Fruit fly (Drosophila melanogaster) whole organism, embryonic: Measurements from ENCODE around the gene CG14100.

Experiments used
- Ada2b ChIP-seq: fragments of 200-800 bp; sonication (Bioruptor generic); IDR thresholded peaks from 2 replicates; pipeline ENCODE4 v1.3.6; 2022; ENCODE audit warnings: missing biosample characterization, missing genetic modification characterization
- B-H1 ChIP-seq: fragments of 200-800 bp; sonication (Bioruptor generic); IDR thresholded peaks from 3 replicates; pipeline ENCODE4 v1.3.6; 2022; ENCODE audit warnings: missing biosample characterization, missing genetic modification characterization
- CG10321 ChIP-seq: fragments of 200-800 bp; sonication (Bioruptor generic); IDR thresholded peaks from 2 replicates; pipeline ENCODE4 v1.3.6; 2022; ENCODE audit warnings: missing biosample characterization, missing genetic modification characterization
- CG10543 ChIP-seq: fragments of 200-800 bp; sonication (Bioruptor generic); optimal IDR thresholded peaks from 3 replicates; lab custom pipeline; 2017; ENCODE audit warnings: missing biosample characterization, mild to moderate bottlenecking, missing genetic modification characterization, moderate library complexity
- CG11504 ChIP-seq: fragments of 200-800 bp; sonication (Bioruptor generic); optimal IDR thresholded peaks from 3 replicates; lab custom pipeline; 2019; ENCODE audit warnings: missing biosample characterization, mild to moderate bottlenecking, missing genetic modification characterization, moderate library complexity
- CG12219 ChIP-seq: fragments of 200-800 bp; sonication (Bioruptor generic); optimal IDR thresholded peaks from 3 replicates; lab custom pipeline; 2018; ENCODE audit warnings: missing biosample characterization, mild to moderate bottlenecking, missing genetic modification characterization
- CG12769 ChIP-seq: fragments of 200-800 bp; sonication (Bioruptor generic); optimal IDR thresholded peaks from 2 replicates; lab custom pipeline; 2019; ENCODE audit warnings: missing biosample characterization, mild to moderate bottlenecking, missing genetic modification characterization, moderate library complexity
- CG13624 ChIP-seq: fragments of 200-800 bp; sonication (Bioruptor generic); optimal IDR thresholded peaks from 2 replicates; lab custom pipeline; 2016; ENCODE audit warnings: missing biosample characterization, missing genetic modification characterization
- CG15479 ChIP-seq: fragments of 200-800 bp; sonication (Bioruptor generic); optimal IDR thresholded peaks from 3 replicates; lab custom pipeline; 2019; ENCODE audit warnings: missing biosample characterization, mild to moderate bottlenecking, missing genetic modification characterization, moderate library complexity
- CG1602 ChIP-seq: fragments of 200-800 bp; sonication (Bioruptor generic); optimal IDR thresholded peaks from 3 replicates; lab custom pipeline; 2016; ENCODE audit warnings: missing biosample characterization, missing genetic modification characterization
- CG17612 ChIP-seq: fragments of 200-800 bp; sonication (Bioruptor generic); IDR thresholded peaks from 2 replicates; pipeline ENCODE4 v1.3.6; 2022; ENCODE audit warnings: missing biosample characterization, missing genetic modification characterization
- CG17802 ChIP-seq: fragments of 200-800 bp; sonication (Bioruptor generic); optimal IDR thresholded peaks from 2 replicates; lab custom pipeline; 2018; ENCODE audit warnings: missing biosample characterization, mild to moderate bottlenecking, missing genetic modification characterization, moderate library complexity
- CG2129 ChIP-seq: fragments of 200-800 bp; sonication (Bioruptor generic); IDR thresholded peaks from 2 replicates; pipeline ENCODE4 v1.3.6; 2022; ENCODE audit warnings: missing biosample characterization, missing genetic modification characterization; ENCODE audit not compliant: partially characterized antibody
- CG2199 ChIP-seq: fragments of 200-800 bp; sonication (Bioruptor generic); IDR thresholded peaks from 3 replicates; pipeline ENCODE4 v1.3.6; 2022; ENCODE audit warnings: missing biosample characterization, missing genetic modification characterization
- CG32767 ChIP-seq: fragments of 200-800 bp; sonication (Bioruptor generic); IDR thresholded peaks from 2 replicates; pipeline ENCODE4 v1.3.6; 2022; ENCODE audit warnings: missing biosample characterization, missing genetic modification characterization
- CG32772 ChIP-seq: fragments of 200-800 bp; sonication (Bioruptor generic); IDR thresholded peaks from 2 replicates; pipeline ENCODE4 v1.3.6; 2022; ENCODE audit warnings: missing biosample characterization, missing genetic modification characterization
- CG4707 ChIP-seq: fragments of 200-800 bp; sonication (Bioruptor generic); optimal IDR thresholded peaks from 2 replicates; lab custom pipeline; 2018; ENCODE audit warnings: missing biosample characterization, mild to moderate bottlenecking, missing genetic modification characterization, moderate library complexity
- CG6813 ChIP-seq: fragments of 200-800 bp; sonication (Bioruptor generic); optimal IDR thresholded peaks from 2 replicates; lab custom pipeline; 2017; ENCODE audit warnings: missing biosample characterization, missing genetic modification characterization, mild to moderate bottlenecking, moderate library complexity, missing genetic modification reagents
- CG7839 ChIP-seq: fragments of 200-800 bp; sonication (Bioruptor generic); optimal IDR thresholded peaks from 3 replicates; lab custom pipeline; 2018; ENCODE audit warnings: missing biosample characterization, mild to moderate bottlenecking, missing genetic modification characterization, moderate library complexity
- CG8388 ChIP-seq: fragments of 200-800 bp; sonication (Bioruptor generic); optimal IDR thresholded peaks from 2 replicates; lab custom pipeline; 2019; ENCODE audit warnings: missing biosample characterization, mild to moderate bottlenecking, missing genetic modification characterization, moderate library complexity
- Dip3 ChIP-seq: fragments of 200-800 bp; sonication (Bioruptor generic); optimal IDR thresholded peaks from 3 replicates; lab custom pipeline; 2016; ENCODE audit warnings: missing biosample characterization, missing genetic modification characterization
- Dll ChIP-seq: fragments of 200-800 bp; sonication (Bioruptor generic); IDR thresholded peaks from 4 replicates; pipeline ENCODE4 v1.3.6; 2022; ENCODE audit warnings: missing biosample characterization, missing genetic modification characterization; ENCODE audit not compliant: partially characterized antibody
- Fer1 ChIP-seq: fragments of 200-800 bp; sonication (Bioruptor generic); optimal IDR thresholded peaks from 2 replicates; lab custom pipeline; 2017; ENCODE audit warnings: missing biosample characterization, mild to moderate bottlenecking, missing genetic modification characterization
- HmgZ ChIP-seq: fragments of 200-800 bp; sonication (Bioruptor generic); optimal IDR thresholded peaks from 2 replicates; lab custom pipeline; 2018; ENCODE audit warnings: missing biosample characterization, mild to moderate bottlenecking, missing genetic modification characterization
- Hmr ChIP-seq: fragments of 200-800 bp; sonication (Bioruptor generic); optimal IDR thresholded peaks from 3 replicates; lab custom pipeline; 2017; ENCODE audit warnings: mild to moderate bottlenecking, missing biosample characterization, missing genetic modification reagents, missing genetic modification characterization
- Meics ChIP-seq: fragments of 200-800 bp; sonication (Bioruptor generic); optimal IDR thresholded peaks from 2 replicates; lab custom pipeline; 2017; ENCODE audit warnings: missing biosample characterization, mild to moderate bottlenecking, missing genetic modification characterization
- Mes4 ChIP-seq: fragments of 200-800 bp; sonication (Bioruptor generic); optimal IDR thresholded peaks from 2 replicates; lab custom pipeline; 2016; ENCODE audit warnings: missing biosample characterization, missing genetic modification characterization
- NC2β ChIP-seq: fragments of 200-800 bp; sonication (Bioruptor generic); optimal IDR thresholded peaks from 2 replicates; lab custom pipeline; 2016; ENCODE audit warnings: missing biosample characterization, missing genetic modification characterization
- Ptx1 ChIP-seq: fragments of 200-800 bp; sonication (Bioruptor generic); IDR thresholded peaks from 2 replicates; pipeline ENCODE4 v1.3.6; 2022; ENCODE audit warnings: missing biosample characterization, missing genetic modification characterization
- Rfx ChIP-seq: fragments of 200-800 bp; sonication (Bioruptor generic); IDR thresholded peaks from 2 replicates; pipeline ENCODE4 v1.3.6; 2022; ENCODE audit warnings: missing biosample characterization, missing genetic modification characterization
- YL-1 ChIP-seq: fragments of 200-800 bp; sonication (Bioruptor generic); optimal IDR thresholded peaks from 3 replicates; lab custom pipeline; 2017; ENCODE audit warnings: missing biosample characterization, mild to moderate bottlenecking, missing genetic modification characterization
- ab ChIP-seq: fragments of 200-800 bp; sonication (Bioruptor generic); optimal IDR thresholded peaks from 2 replicates; lab custom pipeline; 2016; ENCODE audit warnings: missing biosample characterization, missing genetic modification characterization
- bbx ChIP-seq: fragments of 200-800 bp; sonication (Bioruptor generic); IDR thresholded peaks from 2 replicates; pipeline ENCODE4 v1.3.6; 2022; ENCODE audit warnings: missing biosample characterization, missing genetic modification characterization; ENCODE audit not compliant: partially characterized antibody
- cato ChIP-seq: fragments of 200-800 bp; sonication (Bioruptor generic); optimal IDR thresholded peaks from 2 replicates; lab custom pipeline; 2016; ENCODE audit warnings: missing biosample characterization, missing genetic modification characterization, borderline replicate concordance
- dmrt99B ChIP-seq: fragments of 200-800 bp; sonication (Bioruptor generic); optimal IDR thresholded peaks from 2 replicates; lab custom pipeline; 2018; ENCODE audit warnings: missing biosample characterization, mild to moderate bottlenecking, missing genetic modification characterization, moderate library complexity
- dysf ChIP-seq: fragments of 200-800 bp; sonication (Bioruptor generic); IDR thresholded peaks from 3 replicates; pipeline ENCODE4 v1.3.6; 2022; ENCODE audit warnings: missing biosample characterization, missing genetic modification characterization
- ewg ChIP-seq: fragments of 200-800 bp; sonication (Bioruptor generic); optimal IDR thresholded peaks from 3 replicates; lab custom pipeline; 2017; ENCODE audit warnings: mild to moderate bottlenecking, missing biosample characterization, missing genetic modification reagents, missing genetic modification characterization
- exex ChIP-seq: fragments of 200-800 bp; sonication (Bioruptor generic); optimal IDR thresholded peaks from 4 replicates; lab custom pipeline; 2018; ENCODE audit warnings: missing biosample characterization, mild to moderate bottlenecking, missing genetic modification characterization, moderate library complexity
- eyg ChIP-seq: fragments of 200-800 bp; sonication (Bioruptor generic); optimal IDR thresholded peaks from 3 replicates; lab custom pipeline; 2016; ENCODE audit warnings: missing biosample characterization, missing genetic modification characterization
- gfzf ChIP-seq: fragments of 200-800 bp; sonication (Bioruptor generic); optimal IDR thresholded peaks from 2 replicates; lab custom pipeline; 2016; ENCODE audit warnings: missing biosample characterization, mild to moderate bottlenecking, missing genetic modification characterization, moderate library complexity
- kay ChIP-seq: fragments of 200-800 bp; sonication (Bioruptor generic); optimal IDR thresholded peaks from 2 replicates; lab custom pipeline; 2016; ENCODE audit warnings: missing biosample characterization, missing genetic modification characterization
- onecut ChIP-seq: fragments of 200-800 bp; sonication (Bioruptor generic); IDR thresholded peaks from 2 replicates; pipeline ENCODE4 v1.3.6; 2022; ENCODE audit warnings: missing biosample characterization, missing genetic modification characterization
- peb ChIP-seq: fragments of 200-800 bp; sonication (Bioruptor generic); IDR thresholded peaks from 2 replicates; pipeline ENCODE4 v1.3.6; 2022; ENCODE audit warnings: missing biosample characterization, missing genetic modification characterization
- pho ChIP-seq: fragments of 200-800 bp; sonication (Bioruptor generic); optimal IDR thresholded peaks from 2 replicates; lab custom pipeline; 2016; ENCODE audit warnings: missing biosample characterization, missing genetic modification characterization
- pzg ChIP-seq: fragments of 200-800 bp; sonication (Bioruptor generic); optimal IDR thresholded peaks from 3 replicates; lab custom pipeline; 2018; ENCODE audit warnings: missing biosample characterization, mild to moderate bottlenecking, missing genetic modification characterization, moderate library complexity
- sima ChIP-seq: fragments of 200-800 bp; sonication (Bioruptor generic); optimal IDR thresholded peaks from 2 replicates; lab custom pipeline; 2016; ENCODE audit warnings: missing biosample characterization, missing genetic modification characterization
- slp2 ChIP-seq: fragments of 200-800 bp; sonication (Bioruptor generic); optimal IDR thresholded peaks from 2 replicates; lab custom pipeline; 2016; ENCODE audit warnings: missing biosample characterization, missing genetic modification characterization
- sr ChIP-seq: fragments of 200-800 bp; sonication (Bioruptor generic); IDR thresholded peaks from 3 replicates; pipeline ENCODE4 v1.3.6; 2022; ENCODE audit warnings: missing biosample characterization, missing genetic modification characterization
- unpg ChIP-seq: fragments of 200-800 bp; sonication (Bioruptor generic); optimal IDR thresholded peaks from 3 replicates; lab custom pipeline; 2018; ENCODE audit warnings: missing biosample characterization, mild to moderate bottlenecking, missing genetic modification characterization, moderate library complexity
- vfl ChIP-seq: fragments of 200-800 bp; sonication (Bioruptor generic); optimal IDR thresholded peaks from 2 replicates; lab custom pipeline; 2016; ENCODE audit warnings: missing biosample characterization, missing genetic modification characterization

Gene CG14100

DNA sequence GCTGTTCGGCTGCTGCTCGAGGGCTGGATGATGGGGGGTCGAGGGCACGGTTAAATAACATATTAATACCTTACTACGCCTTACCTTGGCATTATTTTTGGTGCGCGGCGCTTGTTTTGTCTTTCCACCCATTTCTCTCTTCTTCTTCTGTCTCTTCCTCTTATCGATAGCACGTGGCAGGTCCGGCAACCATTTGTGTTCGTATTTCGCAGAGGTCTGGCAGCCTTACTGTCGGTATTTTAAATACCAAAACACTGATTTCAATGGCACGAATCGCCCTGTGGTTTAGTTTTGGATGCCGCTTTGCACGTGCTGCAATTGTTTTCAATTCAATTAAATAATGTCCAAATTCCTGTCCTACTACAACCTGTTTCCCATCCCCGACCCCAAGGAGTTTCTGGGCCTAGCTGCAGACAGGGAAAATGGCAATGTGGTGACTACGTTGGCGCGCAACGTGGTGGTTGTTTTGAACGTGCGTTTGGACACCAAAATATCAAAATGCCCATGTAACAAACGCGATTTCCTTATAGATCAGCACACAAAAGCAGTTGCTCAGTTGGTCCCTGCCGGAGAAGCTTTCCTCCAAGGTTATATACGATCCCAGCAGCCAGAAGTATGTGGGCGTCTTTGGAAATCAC lies 38.1 kb downstream of the CG14100 start, which contains the start of the genes Ltn1 and CG9300 (continued):
- no peak for TF ChIP-seq B-H1 (GFP tag; lab: Robert Waterston, UW)
- peak; percentile 52 for TF ChIP-seq gfzf (GFP tag; lab: Kevin White, UChicago)
- peak; percentile 14 for TF ChIP-seq pho (GFP tag; lab: Kevin White, UChicago)
- TF ChIP-seq Ada2b, result no peak
- TF ChIP-seq Dll (GFP tag; lab: Robert Waterston, UW), result 0 out of 4 replicates have a peak, but pooled peaks have one; percentile 42
- TF ChIP-seq CG2129 (GFP tag; lab: Robert Waterston, UW), result no peak
- no peak for TF ChIP-seq slp2 (GFP tag; lab: Kevin White, UChicago)
- no peak for TF ChIP-seq unpg (GFP tag; lab: Kevin White, UChicago)
- peak; percentile 50 for TF ChIP-seq Mes4
- TF ChIP-seq ab, result no peak
- peak; percentile 99 for TF ChIP-seq YL-1 (GFP tag; lab: Kevin White, UChicago)
- TF ChIP-seq CG8388 (GFP tag; lab: Kevin White, UChicago), result no peak
- no peak for TF ChIP-seq CG7839 (tag; lab: Kevin White, UChicago)
- 0 out of 3 replicates have a peak, but pooled peaks have one; percentile 5 for TF ChIP-seq dysf (GFP tag; lab: Robert Waterston, UW)
- TF ChIP-seq CG10543 (GFP tag; lab: Kevin White, UChicago), result no peak
- no peak; the same call in 2 of the 3 replicates for TF ChIP-seq CG2199 (GFP tag; lab: Robert Waterston, UW)
- TF ChIP-seq sr (GFP tag; lab: Robert Waterston, UW), result no peak
- peak; percentile 95 for TF ChIP-seq pzg
- TF ChIP-seq cato (GFP tag; lab: Kevin White, UChicago), result no peak
- no peak for TF ChIP-seq Ptx1 (GFP tag; lab: Robert Waterston, UW)
- no peak for TF ChIP-seq sima (GFP tag; lab: Kevin White, UChicago)
- no peak for TF ChIP-seq peb
- TF ChIP-seq CG17612 (GFP tag; lab: Robert Waterston, UW), result no peak
- TF ChIP-seq CG4707 (GFP tag; lab: Kevin White, UChicago), result peak; percentile 28
- no peak for TF ChIP-seq kay (GFP tag; lab: Kevin White, UChicago)
- no peak for TF ChIP-seq CG32772 (GFP tag; lab: Robert Waterston, UW)
- TF ChIP-seq CG32767 (GFP tag; lab: Robert Waterston, UW), result 0 out of 2 replicates have a peak, but pooled peaks have one; percentile 12
- TF ChIP-seq Hmr (GFP tag; lab: Kevin White, UChicago), result no peak
- TF ChIP-seq bbx (GFP tag; lab: Robert Waterston, UW), result no peak
- TF ChIP-seq NC2β (GFP tag; lab: Kevin White, UChicago), result peak; percentile 54
- TF ChIP-seq vfl (GFP tag; lab: Kevin White, UChicago), result peak; percentile 0
- TF ChIP-seq CG17802, result no peak
- no peak for TF ChIP-seq CG12219 (GFP tag; lab: Kevin White, UChicago)
- peak; percentile 76 for TF ChIP-seq HmgZ
- TF ChIP-seq CG15479 (GFP tag; lab: Kevin White, UChicago), result no peak
- TF ChIP-seq CG11504 (tag; lab: Kevin White, UChicago), result no peak
- no peak for TF ChIP-seq CG12769 (tag; lab: Kevin White, UChicago)
- no peak for TF ChIP-seq CG1602
- TF ChIP-seq exex, result no peak
- no peak for TF ChIP-seq eyg (GFP tag; lab: Kevin White, UChicago)
- peak; percentile 61 for TF ChIP-seq ewg (GFP tag; lab: Kevin White, UChicago)
- TF ChIP-seq CG6813, result no peak
- TF ChIP-seq Rfx (GFP tag; lab: Robert Waterston, UW), result peak; percentile 58
- TF ChIP-seq Dip3 (GFP tag; lab: Kevin White, UChicago), result no peak
- peak; percentile 77 for TF ChIP-seq CG13624
- TF ChIP-seq Meics (GFP tag; lab: Kevin White, UChicago), result no peak
- no peak for TF ChIP-seq CG10321 (GFP tag; lab: Robert Waterston, UW)
- TF ChIP-seq dmrt99B (tag; lab: Kevin White, UChicago), result no peak
- TF ChIP-seq onecut (GFP tag; lab: Robert Waterston, UW), result no peak
- no peak for TF ChIP-seq Fer1 (GFP tag; lab: Kevin White, UChicago)
